Worm (Caenorhabditis elegans) whole organism, L4 larva: ENCODE measurements around the gene B0416.4.

Experiments
- ZK546.5 ChIP-seq, 2 experiments: sonication (generic microtip); optimal IDR thresholded peaks; 2 replicates each; lab custom pipeline; 2017; ENCODE audit warnings: missing biosample characterization in 2 of 2, missing genetic modification characterization in 2 of 2
- daf-8 ChIP-seq: fragments of 200-800 bp; sonication (Bioruptor generic); IDR thresholded peaks from 2 replicates; pipeline ENCODE4 v1.3.6; 2022; ENCODE audit warnings: missing genetic modification characterization, missing compliant biosample characterization
- egl-27 ChIP-seq: sonication (generic microtip); optimal IDR thresholded peaks from 3 replicates; lab custom pipeline; 2017; ENCODE audit warnings: missing biosample characterization, missing genetic modification reagents, missing genetic modification characterization
- mdl-1 ChIP-seq, 2 experiments: fragments of 150-350 bp in 1 of 2; sonication (generic microtip) in 1 of 2; optimal IDR thresholded peaks; 2 replicates each; lab custom pipeline; 2014 to 2017; ENCODE audit warnings: missing biosample characterization in 2 of 2, missing genetic modification characterization in 2 of 2
- nhr-77 ChIP-seq: fragments of 150-350 bp; optimal IDR thresholded peaks from 2 replicates; lab custom pipeline; 2014; ENCODE audit warnings: missing biosample characterization, missing genetic modification characterization
- unc-39 ChIP-seq: sonication (generic microtip); optimal IDR thresholded peaks from 2 replicates; lab custom pipeline; 2017; ENCODE audit warnings: missing biosample characterization, missing genetic modification characterization

- TF ChIP-seq nhr-77 (tag; lab: Kevin White, UChicago) (no peak), ZK546.5 (tag; optimal IDR thresholded peaks at IDR 0.05; lab: Kevin White, UChicago) (no peak), mdl-1 (tag; optimal IDR thresholded peaks at IDR 0.05; lab: Kevin White, UChicago) (no peak), egl-27 (tag; lab: Kevin White, UChicago) (no peak), daf-8 (GFP tag; lab: Robert Waterston, UW) (no peak), unc-39 (tag; lab: Kevin White, UChicago) (no peak)
Observed at ce11 chrX:9264231-9264630, 14.5 kb upstream of the B0416.4 start, which contains the start of gene F18G5.6.
